Worm (Caenorhabditis elegans): Measurements from ENCODE around the gene lgc-5.

lgc-5 gene

ce11 chrIV:8377501-8377900 is 35.0 kb downstream of the lgc-5 start, which contains the start of gene D2096.7:
Gene D2096.7, minus strand, starts transcription at chrIV:8377630.
- TF ChIP-seq aly-1 (tag; optimal IDR thresholded peaks at IDR 0.05) (no peak), tbx-11 (GFP tag; IDR thresholded peaks at IDR 0.05) (no peak), ceh-13 (GFP tag; optimal IDR thresholded peaks at IDR 0.05) (no peak), B0310.2 (tag; optimal IDR thresholded peaks at IDR 0.05) (no peak)

- no peak for TF ChIP-seq hmbx-1 (tag; optimal IDR thresholded peaks at IDR 0.05)
- TF ChIP-seq ceh-13 (GFP tag; optimal IDR thresholded peaks at IDR 0.05), result no peak
- TF ChIP-seq ets-7 (tag; optimal IDR thresholded peaks at IDR 0.05), result no peak
- TF ChIP-seq aly-1 (tag; optimal IDR thresholded peaks at IDR 0.05), result no peak
- TF ChIP-seq B0310.2 (tag; optimal IDR thresholded peaks at IDR 0.05), result no peak
- TF ChIP-seq scrt-1 (GFP tag; IDR thresholded peaks at IDR 0.05), result no peak
- TF ChIP-seq sea-1 (GFP tag; conservative IDR thresholded peaks at IDR 0.05), result no peak
- no peak for TF ChIP-seq tra-4 (tag; optimal IDR thresholded peaks at IDR 0.05)
- TF ChIP-seq hnd-1 (tag; optimal IDR thresholded peaks at IDR 0.05), result no peak
- TF ChIP-seq tbx-37 (GFP tag; conservative IDR thresholded peaks at IDR 0.05), result no peak
- no peak for TF ChIP-seq hmg-4 (GFP tag; optimal IDR thresholded peaks at IDR 0.05)
- TF ChIP-seq ceh-36 (tag; optimal IDR thresholded peaks at IDR 0.05), result no peak
- no peak for TF ChIP-seq ama-1 (optimal IDR thresholded peaks at IDR 0.05)
- TF ChIP-seq pes-1 (GFP tag; IDR thresholded peaks at IDR 0.05), result no peak
Observed at ce11 chrIV:8378280-8378679, 35.8 kb downstream of the lgc-5 start.

- TF ChIP-seq hmg-4 (GFP tag; optimal IDR thresholded peaks at IDR 0.05) (no peak), ceh-36 (tag; optimal IDR thresholded peaks at IDR 0.05) (no peak), hmbx-1 (tag; optimal IDR thresholded peaks at IDR 0.05) (no peak), tra-4 (tag; optimal IDR thresholded peaks at IDR 0.05) (no peak), tbx-11 (GFP tag; IDR thresholded peaks at IDR 0.05) (no peak)
Observed at ce11 chrIV:8379278-8379677, 36.8 kb downstream of the lgc-5 start, which contains the start of gene nap-1. Gene nap-1, minus strand, starts transcription at chrIV:8379319.

ce11 chrIV:8379683-8380082 is 37.2 kb downstream of the lgc-5 start, which contains the start of gene praf-3:
Gene praf-3, plus strand, starts transcription at chrIV:8379983.
- no peak for TF ChIP-seq pes-1 (GFP tag; IDR thresholded peaks at IDR 0.05)
- TF ChIP-seq hnd-1 (tag; optimal IDR thresholded peaks at IDR 0.05), result no peak
- TF ChIP-seq aly-1 (tag; optimal IDR thresholded peaks at IDR 0.05), result no peak
- TF ChIP-seq B0310.2 (tag; optimal IDR thresholded peaks at IDR 0.05), result no peak
- no peak for TF ChIP-seq scrt-1 (GFP tag; IDR thresholded peaks at IDR 0.05)
- no peak for TF ChIP-seq ceh-36 (tag; optimal IDR thresholded peaks at IDR 0.05)
- TF ChIP-seq ets-7 (tag; optimal IDR thresholded peaks at IDR 0.05), result no peak
- TF ChIP-seq F13C5.2 (tag; optimal IDR thresholded peaks at IDR 0.05), result no peak
- TF ChIP-seq hmbx-1 (tag; optimal IDR thresholded peaks at IDR 0.05), result no peak
- TF ChIP-seq tbx-37 (GFP tag; conservative IDR thresholded peaks at IDR 0.05), result no peak
- no peak for TF ChIP-seq ceh-13 (GFP tag; optimal IDR thresholded peaks at IDR 0.05)
- no peak for TF ChIP-seq hmg-4 (GFP tag; optimal IDR thresholded peaks at IDR 0.05)
- no peak for TF ChIP-seq tra-4 (tag; optimal IDR thresholded peaks at IDR 0.05)
- no peak for TF ChIP-seq sea-1 (GFP tag; conservative IDR thresholded peaks at IDR 0.05)

ce11 chrIV:8380266-8380850 is 37.9 kb downstream of the lgc-5 start:
- no peak for TF ChIP-seq sea-1 (GFP tag; conservative IDR thresholded peaks at IDR 0.05)
- no peak for TF ChIP-seq hmbx-1 (tag; optimal IDR thresholded peaks at IDR 0.05)
- no peak for TF ChIP-seq scrt-1 (GFP tag; IDR thresholded peaks at IDR 0.05)
- no peak for TF ChIP-seq tbx-11 (GFP tag; IDR thresholded peaks at IDR 0.05)
- TF ChIP-seq ama-1 (optimal IDR thresholded peaks at IDR 0.05), result no peak
- no peak for TF ChIP-seq ets-7 (tag; optimal IDR thresholded peaks at IDR 0.05)
- TF ChIP-seq F13C5.2 (tag; optimal IDR thresholded peaks at IDR 0.05), result no peak
- no peak for TF ChIP-seq aly-1 (tag; optimal IDR thresholded peaks at IDR 0.05)
- TF ChIP-seq B0310.2 (tag; optimal IDR thresholded peaks at IDR 0.05), result no peak
- TF ChIP-seq hnd-1 (tag; optimal IDR thresholded peaks at IDR 0.05), result no peak
- no peak for TF ChIP-seq pes-1 (GFP tag; IDR thresholded peaks at IDR 0.05)
- no peak for TF ChIP-seq hmg-4 (GFP tag; optimal IDR thresholded peaks at IDR 0.05)
- TF ChIP-seq tra-4 (tag; optimal IDR thresholded peaks at IDR 0.05), result no peak

- TF ChIP-seq scrt-1 (GFP tag; IDR thresholded peaks at IDR 0.05) (no peak), tra-4 (tag; optimal IDR thresholded peaks at IDR 0.05) (no peak), sea-1 (GFP tag; conservative IDR thresholded peaks at IDR 0.05) (no peak), hnd-1 (tag; optimal IDR thresholded peaks at IDR 0.05) (no peak), flt-1 (GFP tag; IDR thresholded peaks at IDR 0.05) (no peak), tbx-37 (GFP tag; conservative IDR thresholded peaks at IDR 0.05) (no peak)
Observed at ce11 chrIV:8382695-8383094, 40.2 kb downstream of the lgc-5 start, which contains the start of gene D2096.9. Gene D2096.9, minus strand, starts transcription at chrIV:8382795.

- TF ChIP-seq pes-1 (GFP tag; IDR thresholded peaks at IDR 0.05) (no peak), tbx-37 (GFP tag; conservative IDR thresholded peaks at IDR 0.05) (no peak), scrt-1 (GFP tag; IDR thresholded peaks at IDR 0.05) (no peak), hnd-1 (tag; optimal IDR thresholded peaks at IDR 0.05) (no peak), tra-4 (tag; optimal IDR thresholded peaks at IDR 0.05) (no peak), F13C5.2 (tag; optimal IDR thresholded peaks at IDR 0.05) (no peak), flt-1 (GFP tag; IDR thresholded peaks at IDR 0.05) (no peak), tbx-11 (GFP tag; IDR thresholded peaks at IDR 0.05) (no peak), ama-1 (optimal IDR thresholded peaks at IDR 0.05) (no peak), ceh-36 (tag; optimal IDR thresholded peaks at IDR 0.05) (no peak), ceh-13 (GFP tag; optimal IDR thresholded peaks at IDR 0.05) (no peak), aly-1 (tag; optimal IDR thresholded peaks at IDR 0.05) (no peak), sea-1 (GFP tag; conservative IDR thresholded peaks at IDR 0.05) (no peak), ets-7 (tag; optimal IDR thresholded peaks at IDR 0.05) (no peak), hmg-4 (GFP tag; optimal IDR thresholded peaks at IDR 0.05) (no peak), B0310.2 (tag; optimal IDR thresholded peaks at IDR 0.05) (no peak), hmbx-1 (tag; optimal IDR thresholded peaks at IDR 0.05) (no peak)
Observed at ce11 chrIV:8384737-8385136, 42.3 kb downstream of the lgc-5 start.

- TF ChIP-seq aly-1 (tag; optimal IDR thresholded peaks at IDR 0.05) (no peak), hmbx-1 (tag; optimal IDR thresholded peaks at IDR 0.05) (no peak), ceh-13 (GFP tag; optimal IDR thresholded peaks at IDR 0.05) (no peak), ets-7 (tag; optimal IDR thresholded peaks at IDR 0.05) (no peak), tbx-11 (GFP tag; IDR thresholded peaks at IDR 0.05) (no peak), B0310.2 (tag; optimal IDR thresholded peaks at IDR 0.05) (no peak), scrt-1 (GFP tag; IDR thresholded peaks at IDR 0.05) (no peak), tra-4 (tag; optimal IDR thresholded peaks at IDR 0.05) (no peak)
Observed at ce11 chrIV:8385662-8386061, 43.2 kb downstream of the lgc-5 start.
